Fruit fly (Drosophila melanogaster) whole organism, embryonic: ENCODE measurements around the gene osi.
A peak's percentile ranks its signal among the peaks of the same experiment; 100 is the strongest.

Experiments used
- Asciz ChIP-seq: fragments of 200-800 bp; sonication (Bioruptor generic); optimal IDR thresholded peaks from 2 replicates; lab custom pipeline; 2017; ENCODE audit warnings: missing biosample characterization, mild to moderate bottlenecking, missing genetic modification characterization, missing genetic modification reagents
- CG15479 ChIP-seq: fragments of 200-800 bp; sonication (Bioruptor generic); optimal IDR thresholded peaks from 3 replicates; lab custom pipeline; 2019; ENCODE audit warnings: missing biosample characterization, mild to moderate bottlenecking, missing genetic modification characterization, moderate library complexity
- CG16863 ChIP-seq: fragments of 200-800 bp; sonication (Bioruptor generic); optimal IDR thresholded peaks from 3 replicates; lab custom pipeline; 2016; ENCODE audit warnings: missing biosample characterization, missing genetic modification characterization
- CG18619 ChIP-seq: fragments of 200-800 bp; sonication (Bioruptor generic); optimal IDR thresholded peaks from 3 replicates; lab custom pipeline; 2017; ENCODE audit warnings: missing biosample characterization, mild to moderate bottlenecking, missing genetic modification characterization
- CG5180 ChIP-seq: fragments of 200-800 bp; sonication (Bioruptor generic); optimal IDR thresholded peaks from 3 replicates; lab custom pipeline; 2017; ENCODE audit warnings: missing biosample characterization, missing genetic modification characterization, mild to moderate bottlenecking, moderate library complexity, missing genetic modification reagents
- CG7372 ChIP-seq: fragments of 200-800 bp; sonication (Bioruptor generic); IDR thresholded peaks from 2 replicates; pipeline ENCODE4 v1.3.6; 2022; ENCODE audit warnings: missing biosample characterization, missing genetic modification characterization
- CG7963 ChIP-seq: fragments of 200-800 bp; sonication (Bioruptor generic); IDR thresholded peaks from 3 replicates; pipeline ENCODE4 v1.3.6; 2022; ENCODE audit warnings: missing biosample characterization, missing genetic modification characterization; ENCODE audit not compliant: partially characterized antibody
- CG8089 ChIP-seq: fragments of 200-800 bp; sonication (Bioruptor generic); optimal IDR thresholded peaks from 3 replicates; lab custom pipeline; 2016; ENCODE audit warnings: missing biosample characterization, missing genetic modification characterization
- Deaf1 ChIP-seq: fragments of 200-800 bp; optimal IDR thresholded peaks from 3 replicates; lab custom pipeline; 2019; ENCODE audit warnings: missing biosample characterization, mild to moderate bottlenecking, missing genetic modification characterization, moderate library complexity
- Drgx ChIP-seq: fragments of 200-800 bp; sonication (Bioruptor generic); IDR thresholded peaks from 2 replicates; pipeline ENCODE4 v1.3.6; 2022; ENCODE audit warnings: missing biosample characterization, missing genetic modification characterization
- Ets65A ChIP-seq: fragments of 200-800 bp; sonication (Bioruptor generic); peaks from one replicate; lab custom pipeline; 2016; ENCODE audit warnings: missing biosample characterization, missing genetic modification characterization
- HHEX ChIP-seq: fragments of 200-800 bp; sonication (Bioruptor generic); optimal IDR thresholded peaks from 3 replicates; lab custom pipeline; 2017; ENCODE audit warnings: missing biosample characterization, mild to moderate bottlenecking, missing genetic modification characterization, missing genetic modification reagents
- Med ChIP-seq: fragments of 200-800 bp; sonication (Bioruptor generic); peaks from one replicate; lab custom pipeline; 2016; ENCODE audit warnings: missing biosample characterization, missing genetic modification characterization, mild to moderate bottlenecking, inconsistent platforms, moderate library complexity
- Mes4 ChIP-seq: fragments of 200-800 bp; sonication (Bioruptor generic); optimal IDR thresholded peaks from 2 replicates; lab custom pipeline; 2016; ENCODE audit warnings: missing biosample characterization, missing genetic modification characterization
- Nf-YA ChIP-seq: fragments of 200-800 bp; sonication (Bioruptor generic); IDR thresholded peaks from 2 replicates; pipeline ENCODE4 v1.3.6; 2022; ENCODE audit warnings: missing biosample characterization, missing genetic modification characterization
- Nf-YC ChIP-seq: fragments of 200-800 bp; optimal IDR thresholded peaks from 3 replicates; lab custom pipeline; 2019; ENCODE audit warnings: missing biosample characterization, mild to moderate bottlenecking, missing genetic modification characterization, moderate library complexity
- Six4 ChIP-seq: fragments of 200-800 bp; sonication (Bioruptor generic); optimal IDR thresholded peaks from 2 replicates; lab custom pipeline; 2016; ENCODE audit warnings: missing biosample characterization, missing genetic modification characterization
- Taf1 ChIP-seq: fragments of 200-800 bp; sonication (Bioruptor generic); IDR thresholded peaks from 2 replicates; pipeline ENCODE4 v1.3.6; 2022; ENCODE audit warnings: missing biosample characterization, missing genetic modification characterization
- Trl ChIP-seq, 3 experiments: fragments of >200 bp in 2 of 3; fragments of 200-800 bp in 1 of 3; sonication (Bioruptor generic) in 1 of 3; optimal IDR thresholded peaks; 2 replicates in 1 of 3; 3 replicates in 2 of 3; lab custom pipeline; 2016 to 2017; ENCODE audit warnings: missing biosample characterization in 1 of 3, missing genetic modification characterization in 1 of 3
- ap ChIP-seq: fragments of 200-800 bp; sonication (Bioruptor generic); IDR thresholded peaks from 2 replicates; pipeline ENCODE4 v1.3.6; 2022; ENCODE audit warnings: missing biosample characterization, missing genetic modification characterization
- chinmo ChIP-seq: fragments of 200-800 bp; sonication (Bioruptor generic); IDR thresholded peaks from 4 replicates; pipeline ENCODE4 v1.3.6; 2022; ENCODE audit warnings: missing biosample characterization, missing genetic modification characterization; ENCODE audit not compliant: partially characterized antibody
- ci ChIP-seq: fragments of 200-800 bp; sonication (Bioruptor generic); IDR thresholded peaks from 3 replicates; pipeline ENCODE4 v1.3.6; 2022; ENCODE audit warnings: missing biosample characterization, missing genetic modification characterization
- ham ChIP-seq: fragments of 200-800 bp; sonication (Bioruptor generic); IDR thresholded peaks from 2 replicates; pipeline ENCODE4 v1.3.6; 2022; ENCODE audit warnings: missing biosample characterization, missing genetic modification characterization
- lola ChIP-seq, 3 experiments: fragments of >200 bp in 2 of 3; fragments of 200-800 bp in 1 of 3; sonication (Bioruptor generic) in 1 of 3; optimal IDR thresholded peaks; 2 replicates each; lab custom pipeline; 2017 to 2019; ENCODE audit warnings: missing biosample characterization in 3 of 3, missing genetic modification characterization in 3 of 3, mild to moderate bottlenecking in 1 of 3, moderate library complexity in 1 of 3
- nau ChIP-seq: fragments of 200-800 bp; sonication (Bioruptor generic); optimal IDR thresholded peaks from 3 replicates; lab custom pipeline; 2017; ENCODE audit warnings: missing biosample characterization, mild to moderate bottlenecking, missing genetic modification characterization, missing genetic modification reagents
- sd ChIP-seq: fragments of 200-800 bp; sonication (Bioruptor generic); optimal IDR thresholded peaks from 3 replicates; lab custom pipeline; 2018; ENCODE audit warnings: missing biosample characterization, mild to moderate bottlenecking, missing genetic modification characterization, moderate library complexity
- sens ChIP-seq: fragments of 200-800 bp; sonication (Bioruptor generic); peaks from one replicate; lab custom pipeline; 2016; ENCODE audit warnings: missing biosample characterization, missing genetic modification characterization
- sim ChIP-seq: fragments of 200-800 bp; sonication (Bioruptor generic); IDR thresholded peaks from 2 replicates; pipeline ENCODE4 v1.3.6; 2022; ENCODE audit warnings: missing biosample characterization, missing genetic modification characterization
- sqz ChIP-seq: fragments of 200-800 bp; sonication (Bioruptor generic); optimal IDR thresholded peaks from 3 replicates; lab custom pipeline; 2018; ENCODE audit warnings: missing biosample characterization, mild to moderate bottlenecking, missing genetic modification characterization
- tio ChIP-seq: fragments of 200-800 bp; sonication (Bioruptor generic); optimal IDR thresholded peaks from 2 replicates; lab custom pipeline; 2017; ENCODE audit warnings: missing biosample characterization, missing genetic modification characterization, inconsistent platforms
- tll ChIP-seq, 2 experiments: fragments of 200-800 bp in 1 of 2; fragments of >200 bp in 1 of 2; sonication (Bioruptor generic) in 1 of 2; optimal IDR thresholded peaks; 2 replicates each; lab custom pipeline; 2017 to 2019; ENCODE audit warnings: missing biosample characterization in 2 of 2, missing genetic modification characterization in 2 of 2, mild to moderate bottlenecking in 1 of 2, moderate library complexity in 1 of 2

The osi gene

DNA sequence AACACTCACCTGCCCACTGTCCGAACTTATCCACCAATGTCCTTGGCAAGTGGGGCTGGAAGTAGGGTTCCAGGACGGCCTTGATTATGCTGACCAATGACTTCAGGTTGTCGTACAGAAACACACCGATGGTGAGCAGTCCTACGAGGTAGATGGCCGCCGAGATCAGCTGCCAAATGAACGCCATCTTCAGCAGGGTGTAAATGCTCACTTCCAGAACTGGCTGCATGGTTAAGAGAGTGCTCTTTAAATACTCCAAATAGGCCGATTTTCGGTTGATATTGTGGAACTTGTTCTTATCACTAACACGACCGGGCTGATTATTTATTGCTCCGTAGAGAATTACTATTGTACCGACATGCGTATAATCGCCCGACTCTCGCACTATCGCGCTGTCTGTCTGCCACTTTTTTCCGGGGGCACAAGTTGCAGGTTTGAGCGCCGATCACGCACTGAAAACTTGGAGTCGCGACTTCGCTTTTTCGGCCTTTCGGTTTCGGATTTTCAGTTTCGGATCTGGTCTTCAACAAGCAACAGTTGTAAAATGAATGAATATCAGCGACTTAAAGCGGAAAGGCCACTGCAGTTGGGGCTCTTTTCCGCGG, 40.9 kb downstream of the osi start (continued):
- TF ChIP-seq CG7963 (no peak), Deaf1 (tag; lab: Kevin White, UChicago) (peak; percentile 88), CG16863 (GFP tag; lab: Kevin White, UChicago) (no peak)

DNA sequence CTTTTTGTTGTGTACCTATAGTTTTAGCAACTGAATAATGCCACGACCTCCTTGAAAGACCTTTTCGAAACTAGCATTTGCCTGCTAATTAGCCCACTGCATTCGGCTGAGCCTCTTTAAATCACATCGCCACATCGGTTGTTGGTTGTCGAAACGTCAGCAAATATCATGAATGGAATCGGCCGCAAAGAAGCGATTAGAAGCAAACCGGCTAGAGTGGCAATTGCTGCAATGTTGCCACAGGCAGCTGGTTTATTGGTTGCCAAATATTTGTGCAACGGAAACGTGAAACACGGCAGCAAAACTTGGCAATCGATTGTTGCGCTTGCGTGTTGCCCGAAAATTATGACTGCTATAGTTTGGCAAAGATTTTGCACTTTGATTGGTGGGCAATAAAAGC, 42.6 kb downstream of the osi start:
- TF ChIP-seq tll (GFP tag; optimal IDR thresholded peaks at IDR 0.05; lab: Kevin White, UChicago): peak in 1 of 2 experiments; percentile 54
- TF ChIP-seq Med (GFP tag; lab: Kevin White, UChicago): peak; percentile 49
- no peak for TF ChIP-seq ham (GFP tag; lab: Robert Waterston, UW)
- 0 out of 2 replicates have a peak, but pooled peaks have one; percentile 21 for TF ChIP-seq Nf-YA
- peak; percentile 70 for TF ChIP-seq Ets65A (GFP tag; lab: Kevin White, UChicago)
- peak; percentile 2 for TF ChIP-seq HHEX
- TF ChIP-seq CG7372 (GFP tag; lab: Robert Waterston, UW): no peak
- peak; percentile 10 for TF ChIP-seq CG5180 (GFP tag; lab: Kevin White, UChicago)
- TF ChIP-seq CG15479 (GFP tag; lab: Kevin White, UChicago): peak; percentile 31
- TF ChIP-seq Asciz (GFP tag; lab: Kevin White, UChicago): peak; percentile 27
- peak; percentile 59 for TF ChIP-seq sens
- TF ChIP-seq Nf-YC: no peak
- TF ChIP-seq ci (GFP tag; lab: Robert Waterston, UW): 0 out of 3 replicates have a peak, but pooled peaks have one; percentile 27

DNA sequence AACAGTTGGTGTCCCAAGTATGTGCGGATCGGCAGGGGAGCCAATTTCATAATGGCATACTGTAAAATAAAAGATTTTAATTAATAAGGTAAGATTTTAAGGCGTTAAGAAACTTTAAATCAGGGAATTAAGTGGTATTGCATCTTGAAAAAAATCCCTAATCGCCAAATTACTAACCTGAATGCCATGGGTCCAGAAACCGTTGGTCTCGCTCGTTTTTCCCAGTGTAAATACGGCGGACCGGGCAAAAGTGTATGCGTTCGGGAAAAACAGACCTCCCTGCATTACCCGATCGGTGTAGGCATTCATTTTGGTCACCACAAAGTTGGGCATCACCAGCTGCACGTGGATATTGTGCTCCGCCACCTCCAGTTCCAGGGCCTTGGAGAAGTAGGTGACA, 44.4 kb downstream of the osi start:
- TF ChIP-seq CG18619 (GFP tag; lab: Kevin White, UChicago) (no peak), Taf1 (GFP tag; lab: Robert Waterston, UW) (no peak), Drgx (GFP tag; lab: Robert Waterston, UW) (0 out of 2 replicates have a peak, but pooled peaks have one; percentile 51), sqz (no peak), Ets65A (GFP tag; lab: Kevin White, UChicago) (peak; percentile 80)

DNA sequence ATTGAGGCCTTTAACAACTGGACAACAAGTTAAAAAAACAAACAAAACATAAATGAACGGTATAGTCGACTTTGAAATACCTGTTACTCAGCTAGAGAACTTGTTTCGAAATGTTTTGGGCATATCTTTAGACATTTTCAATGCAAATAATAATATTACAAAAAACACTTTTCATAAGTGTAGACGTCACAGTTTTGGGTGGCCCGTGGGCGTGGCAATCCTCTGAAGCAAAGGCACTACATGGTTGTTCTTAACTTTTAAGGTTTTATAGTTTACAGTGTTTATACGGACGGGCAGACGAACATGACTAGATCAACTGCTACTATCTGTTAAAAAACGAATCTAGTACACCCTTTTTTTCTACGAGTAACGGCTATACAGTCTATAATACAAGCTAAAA, 45.3 kb downstream of the osi start:
- TF ChIP-seq Six4 (no peak), CG8089 (GFP tag; lab: Kevin White, UChicago) (no peak), sim (no peak), CG7372 (GFP tag; lab: Robert Waterston, UW) (no peak), ap (GFP tag; lab: Robert Waterston, UW) (no peak), Trl (optimal IDR thresholded peaks at IDR 0.05; lab: Kevin White, UChicago) (no peak), Trl (GFP tag; optimal IDR thresholded peaks at IDR 0.05; lab: Kevin White, UChicago) (no peak), Mes4 (GFP tag; lab: Kevin White, UChicago) (no peak)

DNA sequence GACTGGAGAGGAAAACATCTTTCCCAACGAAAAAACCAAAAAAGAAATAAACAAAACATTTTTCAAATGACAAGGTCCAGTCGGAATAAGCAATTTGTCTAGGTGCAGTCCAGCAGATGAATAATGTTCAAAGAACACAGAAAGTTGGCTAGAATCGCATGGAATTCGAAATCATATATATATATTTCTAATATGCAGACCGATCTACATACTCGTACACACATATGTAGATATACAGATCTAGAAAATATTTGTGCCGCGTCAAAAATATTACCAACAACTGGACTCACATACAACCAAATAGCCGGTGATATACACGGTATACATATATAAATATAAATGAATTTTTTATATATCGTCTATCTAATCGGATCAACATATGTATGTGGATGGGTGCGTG, 48.1 kb downstream of the osi start:
- TF ChIP-seq nau (GFP tag; lab: Kevin White, UChicago): peak; percentile 7
- peak; percentile 92 for TF ChIP-seq sd
- TF ChIP-seq lola (GFP tag; optimal IDR thresholded peaks at IDR 0.05; lab: Kevin White, UChicago): no peak
- 0 out of 4 replicates have a peak, but pooled peaks have one; percentile 44 for TF ChIP-seq chinmo

DNA sequence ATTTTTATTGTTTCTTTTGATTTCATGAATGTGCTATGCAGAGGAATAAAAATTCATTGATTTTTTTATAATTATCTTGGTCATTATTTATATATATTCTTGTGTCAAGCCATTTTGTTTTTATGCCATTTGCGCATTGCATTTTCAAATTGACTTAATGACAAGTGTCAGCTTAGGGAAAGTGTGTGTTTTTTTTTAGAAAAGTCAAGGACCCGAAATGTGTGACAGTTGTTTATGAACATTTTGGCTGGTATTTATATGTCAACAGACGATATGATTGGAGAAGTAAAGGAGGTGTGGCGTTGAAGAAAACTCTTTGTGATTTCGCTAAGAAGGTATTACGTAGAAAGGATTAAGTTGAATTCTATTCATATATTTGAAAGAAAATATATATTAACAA, 50.1 kb downstream of the osi start, which contains the start of the genes SclA and SclB:
Gene SclA, plus strand, starts transcription at position 301 of the 400 bp plus-strand sequence.
Gene SclB, plus strand, starts transcription at position 301 of the 400 bp plus-strand sequence.
- TF ChIP-seq tio: no peak
